Worm (Caenorhabditis elegans) whole organism, L2 larva: ENCODE data around the gene cdgs-1.
A peak's percentile ranks its signal among the peaks of the same experiment; 100 is the strongest.

Experiments used
- C34F6.9 ChIP-seq: fragments of 150-350 bp; optimal IDR thresholded peaks from 2 replicates; lab custom pipeline; 2014; ENCODE audit warnings: missing biosample characterization, missing genetic modification characterization
- F13H6.1 ChIP-seq: sonication (generic microtip); optimal IDR thresholded peaks from 2 replicates; lab custom pipeline; 2016; ENCODE audit warnings: missing genetic modification characterization, missing compliant biosample characterization
- R02D3.7 ChIP-seq: fragments of 150-350 bp; optimal IDR thresholded peaks from 2 replicates; lab custom pipeline; 2014; ENCODE audit warnings: missing biosample characterization, missing genetic modification characterization
- Y55F3AM.14 ChIP-seq: fragments of 200-800 bp; sonication (Bioruptor generic); optimal IDR thresholded peaks from 2 replicates; lab custom pipeline; 2018; ENCODE audit warnings: mild to moderate bottlenecking, missing genetic modification characterization, missing compliant biosample characterization
- ZK546.5 ChIP-seq: sonication (generic microtip); optimal IDR thresholded peaks from 2 replicates; lab custom pipeline; 2017; ENCODE audit warnings: missing biosample characterization, missing genetic modification characterization
- alr-1 ChIP-seq: fragments of 150-350 bp; optimal IDR thresholded peaks from 2 replicates; lab custom pipeline; 2014; ENCODE audit warnings: missing biosample characterization, missing genetic modification characterization
- aly-2 ChIP-seq: fragments of 150-350 bp; optimal IDR thresholded peaks from 2 replicates; lab custom pipeline; 2014; ENCODE audit warnings: missing biosample characterization, missing genetic modification characterization
- ama-1 ChIP-seq: fragments of 150-350 bp; optimal IDR thresholded peaks from 2 replicates; lab custom pipeline; 2018; ENCODE audit warnings: inconsistent platforms
- blmp-1 ChIP-seq: sonication (generic microtip); optimal IDR thresholded peaks from 2 replicates; lab custom pipeline; 2017; ENCODE audit warnings: missing genetic modification characterization, mild to moderate bottlenecking, missing compliant biosample characterization, antibody characterized with exemption, moderate library complexity; ENCODE audit not compliant: insufficient read depth
- ceh-16 ChIP-seq: fragments of 150-350 bp; optimal IDR thresholded peaks from 2 replicates; lab custom pipeline; 2014; ENCODE audit warnings: missing biosample characterization, missing genetic modification characterization
- ceh-82 ChIP-seq: fragments of 150-350 bp; optimal IDR thresholded peaks from 2 replicates; lab custom pipeline; 2014; ENCODE audit warnings: missing biosample characterization, missing genetic modification characterization
- crh-2 ChIP-seq: sonication (generic microtip); optimal IDR thresholded peaks from 2 replicates; lab custom pipeline; 2017; ENCODE audit warnings: missing biosample characterization, missing genetic modification characterization
- dmd-4 ChIP-seq: sonication (generic microtip); optimal IDR thresholded peaks from 2 replicates; lab custom pipeline; 2017; ENCODE audit warnings: missing biosample characterization, missing genetic modification characterization
- egl-27 ChIP-seq: sonication (generic microtip); optimal IDR thresholded peaks from 3 replicates; lab custom pipeline; 2017; ENCODE audit warnings: missing biosample characterization, missing genetic modification reagents, missing genetic modification characterization
- elt-1 ChIP-seq: fragments of 150-350 bp; optimal IDR thresholded peaks from 2 replicates; lab custom pipeline; 2014; ENCODE audit warnings: missing biosample characterization, missing genetic modification characterization
- elt-3 ChIP-seq: sonication (generic microtip); optimal IDR thresholded peaks from 2 replicates; lab custom pipeline; 2017; ENCODE audit warnings: missing biosample characterization, missing genetic modification characterization
- fos-1 ChIP-seq: fragments of 150-350 bp; optimal IDR thresholded peaks from 2 replicates; lab custom pipeline; 2014; ENCODE audit warnings: missing biosample characterization, missing genetic modification characterization
- gmeb-1 ChIP-seq: fragments of 150-350 bp; optimal IDR thresholded peaks from 2 replicates; lab custom pipeline; 2014; ENCODE audit warnings: missing biosample characterization, missing genetic modification characterization
- lin-11 ChIP-seq: fragments of 150-350 bp; sonication (generic microtip); optimal IDR thresholded peaks from 2 replicates; lab custom pipeline; 2014; ENCODE audit warnings: missing biosample characterization, missing genetic modification characterization, inconsistent platforms, mixed read lengths
- lin-13 ChIP-seq: fragments of 150-350 bp; optimal IDR thresholded peaks from 2 replicates; lab custom pipeline; 2014; ENCODE audit warnings: missing biosample characterization, missing genetic modification reagents, missing genetic modification characterization
- lin-39 ChIP-seq: fragments of 150-350 bp; optimal IDR thresholded peaks from 2 replicates; lab custom pipeline; 2014; ENCODE audit warnings: missing biosample characterization, missing genetic modification reagents, missing genetic modification characterization
- lsy-2 ChIP-seq, 2 experiments: fragments of 150-350 bp in 1 of 2; sonication (generic microtip) in 1 of 2; optimal IDR thresholded peaks; 2 replicates each; lab custom pipeline; 2014 to 2017; ENCODE audit warnings: missing biosample characterization in 2 of 2, missing genetic modification characterization in 2 of 2
- mab-5 ChIP-seq: fragments of 150-350 bp; optimal IDR thresholded peaks from 2 replicates; lab custom pipeline; 2014; ENCODE audit warnings: missing biosample characterization, missing genetic modification characterization
- mbf-1 ChIP-seq: sonication (generic microtip); optimal IDR thresholded peaks from 2 replicates; lab custom pipeline; 2017; ENCODE audit warnings: missing biosample characterization, missing genetic modification characterization
- mdl-1 ChIP-seq, 2 experiments: fragments of 150-350 bp in 1 of 2; sonication (generic microtip) in 1 of 2; optimal IDR thresholded peaks; 2 replicates each; lab custom pipeline; 2017; ENCODE audit warnings: missing biosample characterization in 2 of 2, missing genetic modification characterization in 2 of 2
- nhr-10 ChIP-seq: sonication (generic microtip); optimal IDR thresholded peaks from 2 replicates; lab custom pipeline; 2017; ENCODE audit warnings: missing biosample characterization, missing genetic modification characterization
- nhr-11 ChIP-seq: fragments of 150-350 bp; optimal IDR thresholded peaks from 2 replicates; lab custom pipeline; 2014; ENCODE audit warnings: missing biosample characterization, missing genetic modification characterization
- nhr-12 ChIP-seq: fragments of 150-350 bp; optimal IDR thresholded peaks from 2 replicates; lab custom pipeline; 2014; ENCODE audit warnings: missing biosample characterization, missing genetic modification characterization
- nhr-129 ChIP-seq: fragments of 150-350 bp; optimal IDR thresholded peaks from 2 replicates; lab custom pipeline; 2014; ENCODE audit warnings: missing biosample characterization, missing genetic modification characterization
- nhr-21 ChIP-seq: fragments of 150-350 bp; optimal IDR thresholded peaks from 2 replicates; lab custom pipeline; 2014; ENCODE audit warnings: missing biosample characterization, missing genetic modification characterization
- nhr-23 ChIP-seq: fragments of 150-350 bp; optimal IDR thresholded peaks from 2 replicates; lab custom pipeline; 2014; ENCODE audit warnings: missing biosample characterization, missing genetic modification reagents, missing genetic modification characterization
- nhr-237 ChIP-seq: fragments of 150-350 bp; optimal IDR thresholded peaks from 2 replicates; lab custom pipeline; 2014; ENCODE audit warnings: missing biosample characterization, missing genetic modification characterization
- nhr-25 ChIP-seq: fragments of 150-350 bp; sonication (generic microtip); optimal IDR thresholded peaks from 3 replicates; lab custom pipeline; 2014; ENCODE audit warnings: missing biosample characterization, missing genetic modification characterization
- nhr-6 ChIP-seq: fragments of 150-350 bp; optimal IDR thresholded peaks from 2 replicates; lab custom pipeline; 2014; ENCODE audit warnings: missing biosample characterization, missing genetic modification characterization
- nhr-77 ChIP-seq: fragments of 150-350 bp; optimal IDR thresholded peaks from 2 replicates; lab custom pipeline; 2014; ENCODE audit warnings: missing biosample characterization, missing genetic modification characterization
- peb-1 ChIP-seq: fragments of 150-350 bp; optimal IDR thresholded peaks from 2 replicates; lab custom pipeline; 2014; ENCODE audit warnings: missing biosample characterization, missing genetic modification characterization
- sem-4 ChIP-seq: fragments of 150-350 bp; optimal IDR thresholded peaks from 2 replicates; lab custom pipeline; 2014; ENCODE audit warnings: missing biosample characterization, missing genetic modification reagents, missing genetic modification characterization
- skn-1 ChIP-seq: sonication (generic microtip); optimal IDR thresholded peaks from 2 replicates; lab custom pipeline; 2017; ENCODE audit warnings: missing biosample characterization, missing genetic modification characterization
- sma-3 ChIP-seq: sonication (generic microtip); optimal IDR thresholded peaks from 2 replicates; lab custom pipeline; 2016; ENCODE audit warnings: missing genetic modification reagents, missing genetic modification characterization, missing compliant biosample characterization
- sma-9 ChIP-seq, 2 experiments: fragments of 150-350 bp in 1 of 2; sonication (generic microtip) in 1 of 2; optimal IDR thresholded peaks; 2 replicates each; lab custom pipeline; 2014 to 2016; ENCODE audit warnings: missing genetic modification characterization in 2 of 2, mild to moderate bottlenecking in 1 of 2, missing biosample characterization in 1 of 2, missing compliant biosample characterization in 1 of 2, missing genetic modification reagents in 1 of 2, moderate library complexity in 1 of 2
- snpc-4 ChIP-seq: fragments of 150-350 bp; optimal IDR thresholded peaks from 2 replicates; lab custom pipeline; 2014; ENCODE audit warnings: missing biosample characterization, missing genetic modification characterization
- unc-39 ChIP-seq: fragments of 150-350 bp; optimal IDR thresholded peaks from 2 replicates; lab custom pipeline; 2014; ENCODE audit warnings: missing biosample characterization, missing genetic modification characterization
- unc-55 ChIP-seq: fragments of 150-350 bp; sonication (generic microtip); optimal IDR thresholded peaks from 3 replicates; lab custom pipeline; 2014; ENCODE audit warnings: missing biosample characterization, missing genetic modification reagents, missing genetic modification characterization
- unc-62 ChIP-seq: fragments of 150-350 bp; optimal IDR thresholded peaks from 2 replicates; lab custom pipeline; 2014; ENCODE audit warnings: missing biosample characterization, missing genetic modification reagents, missing genetic modification characterization
- zag-1 ChIP-seq: fragments of 150-350 bp; optimal IDR thresholded peaks from 2 replicates; lab custom pipeline; 2014; ENCODE audit warnings: missing biosample characterization, missing genetic modification characterization
- ztf-1 ChIP-seq: fragments of 200-800 bp; sonication (Bioruptor generic); conservative IDR thresholded peaks from 2 replicates; pipeline ENCODE4 v1.3.6; 2022; ENCODE audit warnings: missing genetic modification characterization, missing compliant biosample characterization
- ztf-11 ChIP-seq: sonication (generic microtip); optimal IDR thresholded peaks from 2 replicates; lab custom pipeline; 2017; ENCODE audit warnings: missing biosample characterization, missing genetic modification characterization
- ztf-4 ChIP-seq: fragments of 150-350 bp; optimal IDR thresholded peaks from 2 replicates; lab custom pipeline; 2014; ENCODE audit warnings: missing biosample characterization, missing genetic modification characterization

Gene cdgs-1

ce11 chrIV:7790151-7790691, 25.3 kb downstream of the cdgs-1 start:
- TF ChIP-seq mdl-1 (tag; optimal IDR thresholded peaks at IDR 0.05; lab: Kevin White, UChicago), result no peak
- no peak for TF ChIP-seq lin-39 (tag; lab: Kevin White, UChicago)
- no peak for TF ChIP-seq egl-27 (tag; lab: Kevin White, UChicago)
- TF ChIP-seq blmp-1 (tag; lab: Kevin White, UChicago), result no peak
- TF ChIP-seq nhr-6 (tag; lab: Kevin White, UChicago), result no peak
- no peak for TF ChIP-seq nhr-23 (tag; lab: Kevin White, UChicago)
- no peak for TF ChIP-seq nhr-25 (tag; lab: Kevin White, UChicago)
- TF ChIP-seq fos-1 (tag; lab: Kevin White, UChicago), result no peak
- no peak for TF ChIP-seq zag-1 (tag; lab: Kevin White, UChicago)

- no peak for TF ChIP-seq ztf-4 (tag; lab: Kevin White, UChicago)
- TF ChIP-seq skn-1, result no peak
- no peak for TF ChIP-seq unc-39 (tag; lab: Kevin White, UChicago)
- TF ChIP-seq nhr-11 (tag; lab: Kevin White, UChicago), result no peak
- no peak for TF ChIP-seq nhr-23 (tag; lab: Kevin White, UChicago)
- no peak for TF ChIP-seq fos-1 (tag; lab: Kevin White, UChicago)
- peak; percentile 65 for TF ChIP-seq nhr-25 (tag; lab: Kevin White, UChicago)
- TF ChIP-seq sem-4, result no peak
- no peak for TF ChIP-seq zag-1 (tag; lab: Kevin White, UChicago)
- peak; percentile 26 for TF ChIP-seq sma-9 (GFP tag; optimal IDR thresholded peaks at IDR 0.05; lab: Kevin White, UChicago)
- no peak for TF ChIP-seq sma-9 (tag; optimal IDR thresholded peaks at IDR 0.05; lab: Kevin White, UChicago)
- TF ChIP-seq ZK546.5 (tag; lab: Kevin White, UChicago), result no peak
- no peak for TF ChIP-seq nhr-77
- TF ChIP-seq nhr-6 (tag; lab: Kevin White, UChicago), result peak; percentile 32
- TF ChIP-seq peb-1 (tag; lab: Kevin White, UChicago), result no peak
- peak; percentile 22 for TF ChIP-seq C34F6.9 (tag; lab: Kevin White, UChicago)
- no peak for TF ChIP-seq mbf-1 (tag; lab: Kevin White, UChicago)
- no peak for TF ChIP-seq nhr-12 (tag; lab: Kevin White, UChicago)
- TF ChIP-seq ceh-16 (tag; lab: Kevin White, UChicago), result no peak
- TF ChIP-seq unc-55 (GFP tag; lab: Kevin White, UChicago), result peak; percentile 25
- TF ChIP-seq lsy-2 (tag; optimal IDR thresholded peaks at IDR 0.05; lab: Kevin White, UChicago), result peak in 1 of 2 experiments; percentile 73
- TF ChIP-seq crh-2 (tag; lab: Kevin White, UChicago), result peak; percentile 69
- peak; percentile 61 for TF ChIP-seq sma-3 (GFP tag; lab: Kevin White, UChicago)
- no peak for TF ChIP-seq unc-62
- no peak for TF ChIP-seq ztf-1 (GFP tag; lab: Robert Waterston, UW)
- peak; percentile 44 for TF ChIP-seq nhr-21 (tag; lab: Kevin White, UChicago)
- TF ChIP-seq Y55F3AM.14, result peak; percentile 27
- TF ChIP-seq lin-11, result no peak
- no peak for TF ChIP-seq nhr-237 (tag; lab: Kevin White, UChicago)
- TF ChIP-seq elt-3 (tag; lab: Kevin White, UChicago), result no peak
- TF ChIP-seq ceh-82, result no peak
- peak; percentile 44 to 65 for TF ChIP-seq mdl-1 (tag; optimal IDR thresholded peaks at IDR 0.05; lab: Kevin White, UChicago)
- TF ChIP-seq lin-13, result peak; percentile 54
- peak; percentile 4 for TF ChIP-seq mab-5 (tag; lab: Kevin White, UChicago)
- TF ChIP-seq ztf-11, result no peak
- no peak for TF ChIP-seq egl-27 (tag; lab: Kevin White, UChicago)
- TF ChIP-seq lin-39 (tag; lab: Kevin White, UChicago), result no peak
- TF ChIP-seq F13H6.1 (tag; lab: Kevin White, UChicago), result peak; percentile 57
- peak; percentile 86 for TF ChIP-seq ama-1 (lab: Kevin White, UChicago)
- peak; percentile 61 for TF ChIP-seq gmeb-1 (tag; lab: Kevin White, UChicago)
- no peak for TF ChIP-seq aly-2
- no peak for TF ChIP-seq elt-1
- TF ChIP-seq nhr-10, result no peak
- TF ChIP-seq blmp-1 (tag; lab: Kevin White, UChicago), result no peak
- no peak for TF ChIP-seq R02D3.7 (tag; lab: Kevin White, UChicago)
- TF ChIP-seq snpc-4, result no peak
- TF ChIP-seq dmd-4 (tag; lab: Kevin White, UChicago), result no peak
- TF ChIP-seq alr-1 (tag; lab: Kevin White, UChicago), result no peak
- peak; percentile 71 for TF ChIP-seq nhr-129 (tag; lab: Kevin White, UChicago)
These were observed 26.0 kb downstream of the cdgs-1 start, which contains the start of gene imp-3 for ce11 chrIV:7789521-7789949. Gene imp-3, minus strand, starts transcription at chrIV:7789613.
